Worm (Caenorhabditis elegans): ENCODE results near the gene odr-2.

Gene odr-2

DNA sequence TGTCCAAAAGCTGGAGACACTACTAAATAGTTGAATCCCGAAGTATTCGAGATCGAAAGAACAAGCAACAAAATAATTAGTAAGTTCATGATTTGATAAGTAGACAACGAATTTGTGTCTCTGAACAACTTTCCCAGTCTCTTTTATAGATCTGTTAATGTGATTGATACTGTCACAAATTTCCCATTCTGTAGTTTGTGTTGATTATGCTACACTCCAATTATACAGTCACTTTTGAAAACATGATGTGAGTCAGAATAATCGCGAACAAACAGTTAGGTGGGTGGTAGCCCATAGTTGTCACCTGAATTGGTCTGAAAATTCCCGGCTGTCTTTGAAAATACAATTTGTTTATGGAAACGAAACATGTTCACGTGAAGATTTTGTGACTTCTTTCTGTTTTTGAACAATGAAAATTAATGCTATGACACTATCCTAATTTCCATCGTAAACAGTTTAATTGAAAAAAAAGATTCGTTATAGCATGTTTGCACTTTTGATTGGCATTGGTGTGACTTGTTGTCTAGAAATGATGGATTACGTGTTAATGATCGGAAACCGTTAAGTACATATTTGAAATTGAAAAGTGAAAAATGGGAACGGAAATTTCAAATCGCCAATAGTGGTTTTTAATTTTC, 60.2 kb downstream of the odr-2 start, which contains the start of gene ugt-41:
ugt-41 (minus strand) TSS at position 119 of the 638 bp plus-strand sequence.
- TF ChIP-seq hlh-4 (tag; optimal IDR thresholded peaks at IDR 0.05) (no peak), ceh-82 (tag; optimal IDR thresholded peaks at IDR 0.05) (no peak), ces-1 (GFP tag; optimal IDR thresholded peaks at IDR 0.05) (no peak), unc-86 (tag; optimal IDR thresholded peaks at IDR 0.05) (no peak), fkh-4 (tag; optimal IDR thresholded peaks at IDR 0.05; ENCODE audit: borderline replicate concordance) (no peak), snpc-4 (tag; optimal IDR thresholded peaks at IDR 0.05) (no peak), blmp-1 (tag; optimal IDR thresholded peaks at IDR 0.05) (no peak), nhr-85 (tag) (peak; percentile 52), hlh-17 (GFP tag; optimal IDR thresholded peaks at IDR 0.05; ENCODE audit: borderline replicate concordance) (no peak), xbp-1 (tag; optimal IDR thresholded peaks at IDR 0.05) (no peak), ceh-8 (GFP tag; optimal IDR thresholded peaks at IDR 0.05) (no peak), ceh-63 (GFP tag; optimal IDR thresholded peaks at IDR 0.05) (no peak), sptf-1 (tag; optimal IDR thresholded peaks at IDR 0.05) (no peak), dpl-1 (GFP tag; optimal IDR thresholded peaks at IDR 0.05) (no peak), ztf-11 (tag; optimal IDR thresholded peaks at IDR 0.05) (no peak), lin-39 (tag; optimal IDR thresholded peaks at IDR 0.05) (no peak), irx-1 (tag; optimal IDR thresholded peaks at IDR 0.05) (no peak), pqm-1 (tag; optimal IDR thresholded peaks at IDR 0.05) (no peak), C04F5.9 (tag; optimal IDR thresholded peaks at IDR 0.05) (no peak), sup-37 (GFP tag; optimal IDR thresholded peaks at IDR 0.05) (no peak), rnt-1 (tag; optimal IDR thresholded peaks at IDR 0.05) (no peak), fkh-8 (tag; optimal IDR thresholded peaks at IDR 0.05) (no peak), fkh-10 (GFP tag; optimal IDR thresholded peaks at IDR 0.05) (no peak), nhr-20 (tag; optimal IDR thresholded peaks at IDR 0.05) (peak; percentile 39), nhr-19 (GFP tag; conservative IDR thresholded peaks at IDR 0.05) (0 out of 2 replicates have a peak, but pooled peaks have one; percentile 4), elt-2 (tag; optimal IDR thresholded peaks at IDR 0.05) (no peak), tlp-1 (tag; optimal IDR thresholded peaks at IDR 0.05) (no peak), isw-1 (GFP tag; IDR thresholded peaks at IDR 0.05) (no peak), ama-1 (optimal IDR thresholded peaks at IDR 0.05) (no peak), mef-2 (tag; optimal IDR thresholded peaks at IDR 0.05) (no peak), lin-14 (GFP tag; optimal IDR thresholded peaks at IDR 0.05) (peak; percentile 22), mdl-1 (tag; optimal IDR thresholded peaks at IDR 0.05) (no peak), nhr-47 (tag; optimal IDR thresholded peaks at IDR 0.05) (no peak), lir-3 (tag; optimal IDR thresholded peaks at IDR 0.05; ENCODE audit: poor library complexity) (no peak), dsc-1 (tag; optimal IDR thresholded peaks at IDR 0.05) (no peak), nhr-71 (tag; optimal IDR thresholded peaks at IDR 0.05) (peak; percentile 4), elt-3 (tag; optimal IDR thresholded peaks at IDR 0.05) (peak in 1 of 6 experiments; percentile 4), vab-15 (tag; optimal IDR thresholded peaks at IDR 0.05) (no peak), mep-1 (tag; optimal IDR thresholded peaks at IDR 0.05) (no peak), unc-130 (tag; optimal IDR thresholded peaks at IDR 0.05) (no peak)
